Worm (Caenorhabditis elegans): ENCODE results near the gene fbxa-69.

Gene fbxa-69

DNA sequence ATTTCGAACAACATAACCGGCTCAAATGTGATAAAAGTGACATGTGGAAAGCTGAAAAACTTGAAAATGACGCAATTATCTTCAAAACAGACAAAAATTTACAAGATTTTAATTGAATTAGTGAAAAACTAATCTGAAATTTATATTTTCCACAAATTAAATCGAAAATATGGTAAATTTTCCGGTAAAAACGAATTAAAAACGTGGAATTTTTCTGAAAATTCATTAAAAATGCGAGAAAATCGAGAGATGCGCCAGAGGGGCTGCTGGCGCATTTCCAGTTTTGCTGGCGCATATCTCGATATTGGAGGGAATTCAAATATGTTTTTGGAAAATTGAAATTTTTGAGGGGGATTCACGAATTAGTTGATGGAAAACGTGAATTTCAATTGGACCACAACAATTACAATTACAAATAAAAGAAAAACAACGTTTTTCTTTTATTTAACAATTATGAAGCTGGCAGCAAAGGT lies 49.6 kb downstream of the fbxa-69 start, which contains the start of the genes haf-3 and F57A10.2:
haf-3 (minus strand) TSS at position 51 of the 473 bp plus-strand sequence.
F57A10.2 (plus strand) TSS at position 454 of the 473 bp plus-strand sequence.
- peak; percentile 77 for TF ChIP-seq lsy-2 (tag; optimal IDR thresholded peaks at IDR 0.05)
- TF ChIP-seq nhr-237 (tag; optimal IDR thresholded peaks at IDR 0.05) = peak; percentile 82
- peak; percentile 79 for TF ChIP-seq drap-1 (GFP tag; optimal IDR thresholded peaks at IDR 0.05)
- peak; percentile 23 for TF ChIP-seq hlh-1 (tag; optimal IDR thresholded peaks at IDR 0.05)
- TF ChIP-seq lin-13 (tag; optimal IDR thresholded peaks at IDR 0.05) = peak; percentile 85
- TF ChIP-seq M03D4.4 (tag; optimal IDR thresholded peaks at IDR 0.05) = peak; percentile 46
- TF ChIP-seq elt-3 (tag; optimal IDR thresholded peaks at IDR 0.05) = no peak
- peak; percentile 11 for TF ChIP-seq elt-1 (tag; optimal IDR thresholded peaks at IDR 0.05; ENCODE audit: borderline replicate concordance, insufficient read depth)
- TF ChIP-seq ces-1 (GFP tag; optimal IDR thresholded peaks at IDR 0.05) = peak; percentile 67
- peak; percentile 74 for TF ChIP-seq sptf-1 (tag; optimal IDR thresholded peaks at IDR 0.05)
- TF ChIP-seq zip-8 (tag; optimal IDR thresholded peaks at IDR 0.05) = no peak
- TF ChIP-seq flh-1 (GFP tag; optimal IDR thresholded peaks at IDR 0.05) = no peak
- peak; percentile 91 for TF ChIP-seq mep-1 (tag; optimal IDR thresholded peaks at IDR 0.05)
- TF ChIP-seq sem-2 (GFP tag; optimal IDR thresholded peaks at IDR 0.05) = no peak
- TF ChIP-seq pha-4 (tag; optimal IDR thresholded peaks at IDR 0.05) = peak; percentile 48
- no peak for TF ChIP-seq lin-32 (GFP tag; optimal IDR thresholded peaks at IDR 0.05)
- peak; percentile 62 for TF ChIP-seq mab-5 (tag; optimal IDR thresholded peaks at IDR 0.05)
- peak; percentile 43 for TF ChIP-seq ceh-39 (tag; optimal IDR thresholded peaks at IDR 0.05)

Data from whole organism, mixed stage, embryonic.